Worm (Caenorhabditis elegans): ENCODE results near the gene mai-1.

The mai-1 gene

DNA sequence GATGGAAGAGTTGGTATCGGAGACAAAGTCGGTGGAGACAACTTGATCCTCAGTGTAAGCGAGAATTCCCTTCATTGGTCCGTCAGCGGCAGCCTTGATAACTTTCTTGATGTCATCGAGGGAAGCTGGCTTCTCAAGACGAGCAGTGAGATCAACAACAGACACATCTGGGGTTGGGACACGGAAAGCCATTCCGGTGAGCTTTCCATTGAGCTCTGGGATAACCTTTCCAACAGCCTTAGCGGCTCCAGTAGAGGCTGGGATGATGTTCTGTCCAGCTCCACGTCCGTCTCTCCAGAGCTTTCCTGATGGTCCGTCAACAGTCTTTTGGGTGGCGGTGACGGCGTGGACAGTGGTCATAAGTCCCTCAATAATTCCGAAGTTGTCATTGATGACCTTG, 2.7 kb downstream of the mai-1 start:
- peak; percentile 9 for TF ChIP-seq ama-1 (optimal IDR thresholded peaks at IDR 0.05)

DNA sequence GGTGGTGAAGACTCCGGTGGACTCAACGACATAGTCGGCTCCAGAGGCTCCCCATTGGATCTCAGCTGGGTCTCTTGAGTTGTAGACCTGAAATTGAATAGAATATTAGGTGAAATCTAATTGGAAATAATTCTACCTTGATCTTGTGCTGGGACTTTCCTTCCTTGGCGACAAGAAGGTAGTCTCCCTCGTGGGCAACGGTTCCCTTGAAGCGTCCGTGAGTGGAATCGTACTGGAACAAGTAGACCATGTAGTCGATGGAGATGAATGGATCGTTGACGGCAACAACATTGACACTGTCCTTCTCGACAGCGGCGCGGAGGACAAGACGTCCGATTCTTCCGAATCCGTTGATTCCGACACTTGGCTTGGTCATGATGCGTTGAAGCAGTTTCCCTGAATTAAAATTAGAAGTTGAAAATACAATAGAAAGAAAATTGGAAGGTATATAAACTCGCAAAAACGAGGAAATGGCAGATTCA, 3.4 kb downstream of the mai-1 start, which contains the start of gene gpd-3:
Gene gpd-3, minus strand, starts transcription at position 396 of the 482 bp plus-strand sequence.
- TF ChIP-seq egl-27 (tag; optimal IDR thresholded peaks at IDR 0.05) (no peak), elt-2 (tag; optimal IDR thresholded peaks at IDR 0.05) (no peak), nhr-43 (tag; optimal IDR thresholded peaks at IDR 0.05; ENCODE audit: poor library complexity, severe bottlenecking) (peak; percentile 71), ama-1 (optimal IDR thresholded peaks at IDR 0.05) (peak; percentile 97)

DNA sequence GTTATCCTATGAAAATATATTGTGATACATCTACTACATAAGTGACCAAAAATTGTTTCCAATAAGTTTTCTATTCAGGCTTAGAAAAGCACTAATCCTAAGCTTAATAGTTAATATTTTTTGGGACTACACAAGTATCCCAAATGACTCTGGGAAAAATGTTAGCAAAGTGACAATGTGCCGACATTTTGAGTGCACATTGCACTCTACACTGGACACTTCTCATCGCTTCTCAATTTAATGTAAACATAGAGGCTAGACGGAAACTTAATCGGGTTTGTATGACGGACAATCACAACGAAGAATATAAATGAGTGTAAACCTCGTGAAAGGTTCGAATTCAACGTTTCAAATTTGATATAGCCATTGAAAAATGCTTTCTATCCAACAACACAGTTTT, 4.7 kb downstream of the mai-1 start:
- TF ChIP-seq lsy-12 (tag; optimal IDR thresholded peaks at IDR 0.05) (peak; percentile 42), pha-4 (tag; optimal IDR thresholded peaks at IDR 0.05) (peak; percentile 86), elt-2 (tag; optimal IDR thresholded peaks at IDR 0.05) (peak; percentile 32), nhr-43 (tag; optimal IDR thresholded peaks at IDR 0.05; ENCODE audit: poor library complexity, severe bottlenecking) (peak; percentile 52), nhr-25 (tag; optimal IDR thresholded peaks at IDR 0.05) (peak; percentile 74), elt-1 (tag; optimal IDR thresholded peaks at IDR 0.05) (no peak), nfya-1 (tag; optimal IDR thresholded peaks at IDR 0.05; ENCODE audit: insufficient read depth) (peak; percentile 42), fkh-2 (tag; optimal IDR thresholded peaks at IDR 0.05) (no peak), ama-1 (optimal IDR thresholded peaks at IDR 0.05) (peak; percentile 95)

DNA sequence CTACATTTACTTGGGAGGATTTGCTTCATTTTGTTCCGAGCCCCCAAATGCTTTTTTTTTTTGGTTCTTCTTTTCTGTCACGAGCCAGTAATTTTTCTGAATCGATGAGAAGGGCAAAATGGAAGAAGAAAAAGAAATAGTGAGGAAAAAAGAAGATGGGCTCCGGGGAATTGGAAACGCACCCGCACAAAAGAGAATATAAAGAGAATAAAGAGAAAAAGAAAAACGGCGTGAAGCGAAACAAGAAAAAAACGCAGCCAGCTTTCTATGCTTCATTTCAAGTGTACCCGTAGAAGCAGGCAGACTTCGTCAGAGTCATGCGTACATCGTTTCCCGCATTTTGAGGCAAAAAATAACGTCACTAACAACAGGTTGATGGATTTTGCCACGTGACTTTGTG, 5.3 kb downstream of the mai-1 start:
- TF ChIP-seq snpc-4 (tag; optimal IDR thresholded peaks at IDR 0.05) (peak; percentile 8), nhr-43 (tag; optimal IDR thresholded peaks at IDR 0.05; ENCODE audit: poor library complexity, severe bottlenecking) (peak; percentile 19), fkh-10 (GFP tag; optimal IDR thresholded peaks at IDR 0.05) (peak; percentile 64), elt-1 (tag; optimal IDR thresholded peaks at IDR 0.05) (no peak), fos-1 (tag; optimal IDR thresholded peaks at IDR 0.05) (no peak), ama-1 (optimal IDR thresholded peaks at IDR 0.05) (peak; percentile 47), jun-1 (tag; optimal IDR thresholded peaks at IDR 0.05) (no peak), lin-39 (tag; optimal IDR thresholded peaks at IDR 0.05) (peak; percentile 4), nfya-1 (tag; optimal IDR thresholded peaks at IDR 0.05; ENCODE audit: insufficient read depth) (peak; percentile 54), hmg-11 (tag; optimal IDR thresholded peaks at IDR 0.05) (peak; percentile 33)

DNA sequence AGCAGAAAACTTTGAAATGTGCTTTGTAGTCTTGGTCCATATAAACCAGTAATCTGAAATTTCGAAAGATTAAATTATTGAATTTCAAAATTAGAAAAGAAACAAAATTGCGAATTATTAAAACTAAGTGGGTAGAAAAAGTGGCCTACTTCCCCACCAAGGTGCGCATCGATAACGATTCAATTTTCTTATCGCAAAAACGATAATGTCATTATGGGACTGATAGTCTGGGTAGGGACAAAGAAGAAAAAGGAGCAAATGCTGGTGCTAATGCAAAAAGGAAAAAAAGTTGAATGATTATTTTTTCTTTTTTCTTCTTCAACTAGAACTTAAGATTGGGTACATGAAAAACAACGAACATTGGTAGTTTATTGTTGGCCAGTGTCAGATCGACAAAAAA, 5.8 kb downstream of the mai-1 start, which contains the start of gene gpcp-1:
Gene gpcp-1, minus strand, starts transcription at position 53 of the 400 bp plus-strand sequence.
- no peak for TF ChIP-seq lin-39 (tag; optimal IDR thresholded peaks at IDR 0.05)
- TF ChIP-seq hmg-11 (tag; optimal IDR thresholded peaks at IDR 0.05) = no peak
- peak; percentile 20 for TF ChIP-seq pha-4 (tag; optimal IDR thresholded peaks at IDR 0.05)
- TF ChIP-seq nhr-25 (tag; optimal IDR thresholded peaks at IDR 0.05) = no peak
- no peak for TF ChIP-seq zag-1 (tag; optimal IDR thresholded peaks at IDR 0.05)
- no peak for TF ChIP-seq nhr-43 (tag; optimal IDR thresholded peaks at IDR 0.05; ENCODE audit: poor library complexity, severe bottlenecking)
- TF ChIP-seq tbx-2 (tag; optimal IDR thresholded peaks at IDR 0.05) = no peak
- no peak for TF ChIP-seq lsy-12 (tag; optimal IDR thresholded peaks at IDR 0.05)
- no peak for TF ChIP-seq nhr-28 (tag; optimal IDR thresholded peaks at IDR 0.05)
- no peak for TF ChIP-seq jun-1 (tag; optimal IDR thresholded peaks at IDR 0.05)
- TF ChIP-seq daf-12 (tag; optimal IDR thresholded peaks at IDR 0.05) = no peak
- TF ChIP-seq fkh-10 (GFP tag; optimal IDR thresholded peaks at IDR 0.05) = no peak
- no peak for TF ChIP-seq nhr-12 (tag; optimal IDR thresholded peaks at IDR 0.05)
- TF ChIP-seq elt-2 (tag; optimal IDR thresholded peaks at IDR 0.05) = peak; percentile 91
- TF ChIP-seq pqm-1 (tag; optimal IDR thresholded peaks at IDR 0.05) = peak; percentile 61
- TF ChIP-seq egl-27 (tag; optimal IDR thresholded peaks at IDR 0.05) = no peak
- no peak for TF ChIP-seq R02D3.7 (tag; optimal IDR thresholded peaks at IDR 0.05)
- TF ChIP-seq unc-39 (tag; optimal IDR thresholded peaks at IDR 0.05) = no peak

DNA sequence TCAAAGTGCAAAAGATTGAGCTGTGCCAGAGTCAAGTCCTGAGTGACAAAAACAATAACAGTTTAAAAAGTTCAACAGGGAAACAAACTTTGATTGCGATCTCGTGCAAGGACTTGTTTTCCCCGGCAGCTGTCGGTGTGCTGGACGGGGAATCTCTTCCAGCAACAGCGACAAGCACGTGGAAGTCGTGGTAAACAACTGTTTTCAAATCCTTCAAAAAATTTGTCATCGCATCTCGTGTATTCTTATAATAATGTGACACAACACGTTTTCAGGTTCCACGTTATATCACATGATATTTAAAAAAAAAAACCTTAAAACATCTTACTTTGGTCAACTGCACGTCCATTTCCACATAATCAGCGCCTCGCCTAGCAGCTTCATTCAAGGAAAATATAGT, 7.8 kb downstream of the mai-1 start:
- TF ChIP-seq nfya-1 (tag; optimal IDR thresholded peaks at IDR 0.05; ENCODE audit: insufficient read depth) (peak; percentile 9), ztf-4 (tag; optimal IDR thresholded peaks at IDR 0.05) (no peak), pqm-1 (tag; optimal IDR thresholded peaks at IDR 0.05) (no peak)

DNA sequence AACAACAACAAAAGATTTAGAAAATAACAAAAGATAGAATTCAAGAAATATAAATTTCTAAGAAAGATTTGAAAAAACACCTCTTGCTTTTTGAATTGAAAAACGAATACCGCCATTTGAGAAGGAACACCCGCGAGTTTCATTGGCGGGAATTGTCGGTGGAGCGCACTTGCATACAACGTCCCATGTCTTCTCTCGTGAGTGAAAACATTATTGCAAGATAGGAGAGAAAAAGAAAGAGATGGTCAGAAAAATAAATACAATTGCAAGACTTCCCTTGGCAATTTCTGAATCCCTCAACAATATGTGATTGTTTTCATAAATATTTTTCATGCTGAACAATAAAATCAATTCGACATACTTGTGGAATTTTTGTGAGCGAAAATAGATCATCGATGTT, 10.3 kb downstream of the mai-1 start, which contains the start of gene K10B3.5:
Gene K10B3.5, minus strand, starts transcription at position 343 of the 400 bp plus-strand sequence.
- TF ChIP-seq nfya-1 (tag; optimal IDR thresholded peaks at IDR 0.05; ENCODE audit: insufficient read depth) (peak; percentile 73), nhr-12 (tag; optimal IDR thresholded peaks at IDR 0.05) (no peak), tbx-2 (tag; optimal IDR thresholded peaks at IDR 0.05) (no peak), fos-1 (tag; optimal IDR thresholded peaks at IDR 0.05) (no peak), egl-27 (tag; optimal IDR thresholded peaks at IDR 0.05) (no peak), ceh-28 (tag; optimal IDR thresholded peaks at IDR 0.05) (no peak), nhr-43 (tag; optimal IDR thresholded peaks at IDR 0.05; ENCODE audit: poor library complexity, severe bottlenecking) (peak; percentile 46), daf-12 (tag; optimal IDR thresholded peaks at IDR 0.05) (no peak), elt-1 (tag; optimal IDR thresholded peaks at IDR 0.05) (no peak), ama-1 (optimal IDR thresholded peaks at IDR 0.05) (peak; percentile 33), R02D3.7 (tag; optimal IDR thresholded peaks at IDR 0.05) (no peak), nhr-25 (tag; optimal IDR thresholded peaks at IDR 0.05) (peak; percentile 81), aly-2 (tag; optimal IDR thresholded peaks at IDR 0.05) (no peak), eor-1 (tag; optimal IDR thresholded peaks at IDR 0.05) (no peak), fkh-10 (GFP tag; optimal IDR thresholded peaks at IDR 0.05) (no peak), snpc-4 (tag; optimal IDR thresholded peaks at IDR 0.05) (peak; percentile 78), lin-39 (tag; optimal IDR thresholded peaks at IDR 0.05) (peak; percentile 77), fkh-2 (tag; optimal IDR thresholded peaks at IDR 0.05) (no peak), lin-15B (tag; optimal IDR thresholded peaks at IDR 0.05) (peak; percentile 47), jun-1 (tag; optimal IDR thresholded peaks at IDR 0.05) (no peak), elt-2 (tag; optimal IDR thresholded peaks at IDR 0.05) (peak; percentile 50), nhr-23 (tag; optimal IDR thresholded peaks at IDR 0.05) (peak; percentile 54), zag-1 (tag; optimal IDR thresholded peaks at IDR 0.05) (no peak), skn-1 (tag; optimal IDR thresholded peaks at IDR 0.05) (peak; percentile 4), pha-4 (tag; optimal IDR thresholded peaks at IDR 0.05) (peak; percentile 87), hmg-11 (tag; optimal IDR thresholded peaks at IDR 0.05) (peak; percentile 65), pqm-1 (tag; optimal IDR thresholded peaks at IDR 0.05) (peak; percentile 11), ceh-82 (tag; optimal IDR thresholded peaks at IDR 0.05) (no peak), elt-3 (tag; optimal IDR thresholded peaks at IDR 0.05) (no peak)
